Fruit fly (Drosophila melanogaster) whole organism, embryonic: ENCODE measurements around the gene CG3534.

Experiments used
- B-H1 ChIP-seq: fragments of 200-800 bp; sonication (Bioruptor generic); IDR thresholded peaks from 3 replicates; pipeline ENCODE4 v1.3.6; 2022; ENCODE audit warnings: missing biosample characterization, missing genetic modification characterization
- Bteb2 ChIP-seq: fragments of 200-800 bp; sonication (Bioruptor generic); optimal IDR thresholded peaks from 2 replicates; lab custom pipeline; 2016; ENCODE audit warnings: missing biosample characterization, missing genetic modification characterization
- CG10431 ChIP-seq: fragments of 200-800 bp; sonication (Bioruptor generic); optimal IDR thresholded peaks from 3 replicates; lab custom pipeline; 2018; ENCODE audit warnings: missing biosample characterization, mild to moderate bottlenecking, missing genetic modification characterization
- CG12299 ChIP-seq: fragments of 200-800 bp; sonication (Bioruptor generic); optimal IDR thresholded peaks from 2 replicates; lab custom pipeline; 2018; ENCODE audit warnings: missing biosample characterization, mild to moderate bottlenecking, missing genetic modification characterization
- CG13296 ChIP-seq: fragments of 200-800 bp; sonication (Bioruptor generic); optimal IDR thresholded peaks from 3 replicates; lab custom pipeline; 2018; ENCODE audit warnings: missing biosample characterization, mild to moderate bottlenecking, missing genetic modification characterization
- CG13894 ChIP-seq: fragments of 200-800 bp; sonication (Bioruptor generic); optimal IDR thresholded peaks from 3 replicates; lab custom pipeline; 2018; ENCODE audit warnings: missing biosample characterization, mild to moderate bottlenecking, missing genetic modification characterization, moderate library complexity
- CG14667 ChIP-seq: fragments of 200-800 bp; sonication (Bioruptor generic); IDR thresholded peaks from 2 replicates; pipeline ENCODE4 v1.3.6; 2022; ENCODE audit warnings: missing biosample characterization, missing genetic modification characterization
- CG17186 ChIP-seq: fragments of 200-800 bp; sonication (Bioruptor generic); optimal IDR thresholded peaks from 3 replicates; lab custom pipeline; 2017; ENCODE audit warnings: missing biosample characterization, missing genetic modification reagents, missing genetic modification characterization
- CG18599 ChIP-seq: fragments of 200-800 bp; sonication (Bioruptor generic); optimal IDR thresholded peaks from 3 replicates; lab custom pipeline; 2017; ENCODE audit warnings: missing biosample characterization, missing genetic modification characterization, mild to moderate bottlenecking, moderate library complexity, missing genetic modification reagents
- CG2129 ChIP-seq: fragments of 200-800 bp; sonication (Bioruptor generic); IDR thresholded peaks from 2 replicates; pipeline ENCODE4 v1.3.6; 2022; ENCODE audit warnings: missing biosample characterization, missing genetic modification characterization; ENCODE audit not compliant: partially characterized antibody
- CG2712 ChIP-seq: fragments of 200-800 bp; optimal IDR thresholded peaks from 3 replicates; lab custom pipeline; 2019; ENCODE audit warnings: missing biosample characterization, mild to moderate bottlenecking, missing genetic modification characterization, moderate library complexity
- CG32767 ChIP-seq: fragments of 200-800 bp; sonication (Bioruptor generic); IDR thresholded peaks from 2 replicates; pipeline ENCODE4 v1.3.6; 2022; ENCODE audit warnings: missing biosample characterization, missing genetic modification characterization
- CG33213 ChIP-seq: fragments of 200-800 bp; sonication (Bioruptor generic); optimal IDR thresholded peaks from 3 replicates; lab custom pipeline; 2016; ENCODE audit warnings: missing biosample characterization, missing genetic modification characterization
- CG6254 ChIP-seq: fragments of 200-800 bp; sonication (Bioruptor generic); optimal IDR thresholded peaks from 3 replicates; lab custom pipeline; 2017; ENCODE audit warnings: mild to moderate bottlenecking, missing biosample characterization, missing genetic modification reagents, missing genetic modification characterization
- CG6654 ChIP-seq: fragments of 200-800 bp; sonication (Bioruptor generic); optimal IDR thresholded peaks from 2 replicates; lab custom pipeline; 2017; ENCODE audit warnings: missing biosample characterization, mild to moderate bottlenecking, missing genetic modification characterization
- CG8089 ChIP-seq: fragments of 200-800 bp; sonication (Bioruptor generic); optimal IDR thresholded peaks from 3 replicates; lab custom pipeline; 2016; ENCODE audit warnings: missing biosample characterization, missing genetic modification characterization
- CTCF ChIP-seq: fragments of 200-800 bp; sonication (Bioruptor generic); optimal IDR thresholded peaks from 2 replicates; lab custom pipeline; 2017; ENCODE audit warnings: missing biosample characterization, mild to moderate bottlenecking, missing genetic modification characterization, moderate library complexity
- Fer1 ChIP-seq: fragments of 200-800 bp; sonication (Bioruptor generic); optimal IDR thresholded peaks from 2 replicates; lab custom pipeline; 2017; ENCODE audit warnings: missing biosample characterization, mild to moderate bottlenecking, missing genetic modification characterization
- Lhr ChIP-seq: fragments of 200-800 bp; sonication (Bioruptor generic); optimal IDR thresholded peaks from 3 replicates; lab custom pipeline; 2017; ENCODE audit warnings: mild to moderate bottlenecking, missing biosample characterization, missing genetic modification reagents, missing genetic modification characterization
- Lpt ChIP-seq: fragments of >200 bp; optimal IDR thresholded peaks from 2 replicates; lab custom pipeline; 2018; ENCODE audit warnings: missing biosample characterization, missing genetic modification characterization
- Myb ChIP-seq: fragments of 200-800 bp; sonication (Bioruptor generic); optimal IDR thresholded peaks from 2 replicates; lab custom pipeline; 2016; ENCODE audit warnings: missing biosample characterization, missing genetic modification characterization
- NK7.1 ChIP-seq: fragments of 200-800 bp; sonication (Bioruptor generic); optimal IDR thresholded peaks from 3 replicates; lab custom pipeline; 2016; ENCODE audit warnings: missing biosample characterization, missing genetic modification characterization
- Nf-YB ChIP-seq: fragments of 200-800 bp; sonication (Bioruptor generic); optimal IDR thresholded peaks from 3 replicates; lab custom pipeline; 2019; ENCODE audit warnings: missing biosample characterization, mild to moderate bottlenecking, missing genetic modification characterization, moderate library complexity
- Nf-YC ChIP-seq: fragments of 200-800 bp; optimal IDR thresholded peaks from 3 replicates; lab custom pipeline; 2019; ENCODE audit warnings: missing biosample characterization, mild to moderate bottlenecking, missing genetic modification characterization, moderate library complexity
- Oli ChIP-seq: fragments of 200-800 bp; sonication (Bioruptor generic); optimal IDR thresholded peaks from 2 replicates; lab custom pipeline; 2018; ENCODE audit warnings: missing biosample characterization, mild to moderate bottlenecking, missing genetic modification characterization, moderate library complexity
- Opbp ChIP-seq: fragments of 200-800 bp; sonication (Bioruptor generic); IDR thresholded peaks from 3 replicates; pipeline ENCODE4 v1.3.6; 2022; ENCODE audit warnings: missing biosample characterization, missing genetic modification characterization; ENCODE audit not compliant: partially characterized antibody
- Poxn ChIP-seq: fragments of 200-800 bp; sonication (Bioruptor generic); IDR thresholded peaks from 2 replicates; pipeline ENCODE4 v1.3.6; 2022; ENCODE audit warnings: missing biosample characterization, missing genetic modification characterization
- Ravus ChIP-seq: fragments of 200-800 bp; sonication (Bioruptor generic); IDR thresholded peaks from 2 replicates; pipeline ENCODE4 v1.3.6; 2022; ENCODE audit warnings: missing biosample characterization, missing genetic modification characterization
- Ssrp ChIP-seq: fragments of 200-800 bp; sonication (Bioruptor generic); optimal IDR thresholded peaks from 2 replicates; lab custom pipeline; 2018; ENCODE audit warnings: missing biosample characterization, mild to moderate bottlenecking, missing genetic modification characterization, moderate library complexity
- cas ChIP-seq: fragments of 200-800 bp; sonication (Bioruptor generic); IDR thresholded peaks from 2 replicates; pipeline ENCODE4 v1.3.6; 2022; ENCODE audit warnings: missing biosample characterization, missing genetic modification characterization
- chif ChIP-seq, 2 experiments: fragments of 200-800 bp; sonication (Bioruptor generic); optimal IDR thresholded peaks; 3 replicates each; lab custom pipeline; 2016; ENCODE audit warnings: missing biosample characterization in 2 of 2, missing genetic modification characterization in 2 of 2
- chn ChIP-seq: fragments of 200-800 bp; sonication (Bioruptor generic); optimal IDR thresholded peaks from 2 replicates; lab custom pipeline; 2016; ENCODE audit warnings: missing biosample characterization, missing genetic modification characterization
- crp ChIP-seq, 2 experiments: fragments of 200-800 bp; sonication (Bioruptor generic); optimal IDR thresholded peaks; 2 replicates in 1 of 2; 3 replicates in 1 of 2; lab custom pipeline; 2017; ENCODE audit warnings: missing biosample characterization in 2 of 2, missing genetic modification characterization in 2 of 2, mild to moderate bottlenecking in 1 of 2, moderate library complexity in 1 of 2
- dati ChIP-seq: fragments of 200-800 bp; sonication (Bioruptor generic); IDR thresholded peaks from 2 replicates; pipeline ENCODE4 v1.3.6; 2022; ENCODE audit warnings: missing biosample characterization, missing genetic modification characterization
- dmrt11E ChIP-seq: fragments of 200-800 bp; sonication (Bioruptor generic); optimal IDR thresholded peaks from 3 replicates; lab custom pipeline; 2018; ENCODE audit warnings: missing biosample characterization, mild to moderate bottlenecking, missing genetic modification characterization, moderate library complexity
- exex ChIP-seq: fragments of 200-800 bp; sonication (Bioruptor generic); optimal IDR thresholded peaks from 4 replicates; lab custom pipeline; 2018; ENCODE audit warnings: missing biosample characterization, mild to moderate bottlenecking, missing genetic modification characterization, moderate library complexity
- ftz-f1 ChIP-seq: fragments of 200-800 bp; sonication (Bioruptor generic); optimal IDR thresholded peaks from 2 replicates; lab custom pipeline; 2016; ENCODE audit warnings: missing biosample characterization, missing genetic modification characterization
- gsb-n ChIP-seq: fragments of 200-800 bp; sonication (Bioruptor generic); optimal IDR thresholded peaks from 3 replicates; lab custom pipeline; 2018; ENCODE audit warnings: missing biosample characterization, mild to moderate bottlenecking, missing genetic modification characterization
- ind ChIP-seq: fragments of 200-800 bp; sonication (Bioruptor generic); optimal IDR thresholded peaks from 3 replicates; lab custom pipeline; 2016; ENCODE audit warnings: missing biosample characterization, missing genetic modification characterization
- kah ChIP-seq: fragments of 200-800 bp; sonication (Bioruptor generic); optimal IDR thresholded peaks from 2 replicates; lab custom pipeline; 2018; ENCODE audit warnings: missing biosample characterization, mild to moderate bottlenecking, missing genetic modification characterization
- ken ChIP-seq: fragments of 200-800 bp; sonication (Bioruptor generic); IDR thresholded peaks from 3 replicates; pipeline ENCODE4 v1.3.6; 2022; ENCODE audit warnings: missing biosample characterization, missing genetic modification characterization
- odd ChIP-seq: fragments of 200-800 bp; sonication (Bioruptor generic); optimal IDR thresholded peaks from 2 replicates; lab custom pipeline; 2017; ENCODE audit warnings: missing biosample characterization, mild to moderate bottlenecking, missing genetic modification characterization
- onecut ChIP-seq: fragments of 200-800 bp; sonication (Bioruptor generic); IDR thresholded peaks from 2 replicates; pipeline ENCODE4 v1.3.6; 2022; ENCODE audit warnings: missing biosample characterization, missing genetic modification characterization
- ro ChIP-seq: fragments of 200-800 bp; sonication (Bioruptor generic); IDR thresholded peaks from 2 replicates; pipeline ENCODE4 v1.3.6; 2022; ENCODE audit warnings: missing biosample characterization, missing genetic modification characterization
- sc ChIP-seq, 3 experiments: fragments of >200 bp in 2 of 3; fragments of 200-800 bp in 1 of 3; sonication (Bioruptor generic) in 1 of 3; optimal IDR thresholded peaks; 2 replicates in 2 of 3; 3 replicates in 1 of 3; lab custom pipeline; 2017; ENCODE audit warnings: mild to moderate bottlenecking in 1 of 3, missing biosample characterization in 1 of 3, missing genetic modification characterization in 1 of 3, missing genetic modification reagents in 1 of 3
- slbo ChIP-seq: fragments of 200-800 bp; sonication (Bioruptor generic); IDR thresholded peaks from 2 replicates; pipeline ENCODE4 v1.3.6; 2022; ENCODE audit warnings: missing biosample characterization, missing genetic modification characterization
- tap ChIP-seq: fragments of 200-800 bp; optimal IDR thresholded peaks from 3 replicates; lab custom pipeline; 2019; ENCODE audit warnings: missing biosample characterization, mild to moderate bottlenecking, missing genetic modification characterization, moderate library complexity
- trem ChIP-seq: fragments of 200-800 bp; optimal IDR thresholded peaks from 3 replicates; lab custom pipeline; 2019; ENCODE audit warnings: missing biosample characterization, mild to moderate bottlenecking, missing genetic modification characterization, moderate library complexity

The CG3534 gene

DNA sequence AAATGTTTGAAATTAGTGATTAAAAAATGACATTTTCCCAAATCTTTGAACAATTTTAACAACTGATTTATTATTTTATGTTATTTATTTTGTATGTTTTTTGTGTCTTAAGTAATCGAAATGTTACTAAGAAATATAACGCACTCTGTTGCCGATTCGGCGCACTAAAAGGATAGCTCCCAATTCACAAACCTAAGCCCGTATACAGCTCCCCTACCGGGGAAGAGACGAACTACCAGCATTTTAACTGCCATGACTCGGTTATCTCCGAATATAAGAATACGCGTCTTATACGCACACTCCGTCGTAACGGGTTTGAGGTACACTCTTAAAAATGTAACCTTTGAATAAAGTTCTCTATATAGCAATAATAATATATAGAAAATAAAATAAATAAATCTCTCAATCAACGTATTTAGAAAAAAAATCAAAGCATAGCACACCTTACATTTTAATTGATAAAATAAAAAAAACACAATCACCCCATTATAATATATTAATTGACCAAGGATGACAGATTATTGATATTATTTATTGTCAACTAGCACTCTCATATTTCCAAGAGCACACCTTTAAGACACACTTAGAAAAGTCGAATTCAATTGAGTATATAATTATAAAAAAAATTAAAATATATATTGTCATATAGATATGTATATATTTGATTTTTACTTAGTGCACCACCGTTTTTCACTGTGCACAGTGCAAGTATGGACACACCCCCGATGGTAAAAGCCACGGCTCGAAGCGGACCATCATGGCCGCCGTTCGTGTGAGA, 38.3 kb upstream of the CG3534 start (continued):
- TF ChIP-seq Bteb2 (GFP tag; lab: Kevin White, UChicago), result no peak
- TF ChIP-seq cas (GFP tag; lab: Robert Waterston, UW), result no peak
- TF ChIP-seq dati (GFP tag; lab: Robert Waterston, UW), result no peak
- TF ChIP-seq CG2712 (tag; lab: Kevin White, UChicago), result peak; percentile 93
- no peak for TF ChIP-seq NK7.1
- peak; percentile 20; the same call in 1 of the 2 replicates for TF ChIP-seq CG14667 (GFP tag; lab: Robert Waterston, UW)
- peak; percentile 74 for TF ChIP-seq trem (tag; lab: Kevin White, UChicago)
- TF ChIP-seq ind (GFP tag; lab: Kevin White, UChicago), result peak; percentile 64
- TF ChIP-seq gsb-n (tag; lab: Kevin White, UChicago), result peak; percentile 87
- peak; percentile 48 for TF ChIP-seq kah (GFP tag; lab: Kevin White, UChicago)
- peak in 1 of 2 experiments; percentile 38 for TF ChIP-seq chif (GFP tag; optimal IDR thresholded peaks at IDR 0.05; lab: Kevin White, UChicago)
- peak; percentile 40 for TF ChIP-seq CG33213
- no peak for TF ChIP-seq CG17186 (GFP tag; lab: Kevin White, UChicago)
- TF ChIP-seq Oli (tag; lab: Kevin White, UChicago), result peak; percentile 89
- TF ChIP-seq B-H1 (GFP tag; lab: Robert Waterston, UW), result no peak; the same call in 2 of the 3 replicates
- TF ChIP-seq CG6254 (GFP tag; lab: Kevin White, UChicago), result peak; percentile 81
- no peak for TF ChIP-seq sc (optimal IDR thresholded peaks at IDR 0.05; lab: Kevin White, UChicago)
- peak; percentile 81 for TF ChIP-seq sc (GFP tag; optimal IDR thresholded peaks at IDR 0.05; lab: Kevin White, UChicago)
- TF ChIP-seq CG6654 (GFP tag; lab: Kevin White, UChicago), result peak; percentile 66
- TF ChIP-seq CG13296 (GFP tag; lab: Kevin White, UChicago), result peak; percentile 82
- TF ChIP-seq onecut (GFP tag; lab: Robert Waterston, UW), result peak; percentile 23; the same call in 1 of the 2 replicates
- TF ChIP-seq ftz-f1, result no peak
- TF ChIP-seq Nf-YC (tag; lab: Kevin White, UChicago), result peak; percentile 91
- TF ChIP-seq odd, result peak; percentile 89
- TF ChIP-seq CTCF (GFP tag; lab: Kevin White, UChicago), result peak; percentile 98
- TF ChIP-seq Fer1, result no peak
- peak in 1 of 2 experiments; percentile 28 for TF ChIP-seq crp (GFP tag; optimal IDR thresholded peaks at IDR 0.05; lab: Kevin White, UChicago)
- TF ChIP-seq CG12299 (tag; lab: Kevin White, UChicago), result peak; percentile 73
- TF ChIP-seq chn, result peak; percentile 14
- no peak for TF ChIP-seq exex (tag; lab: Kevin White, UChicago)
- TF ChIP-seq CG2129 (GFP tag; lab: Robert Waterston, UW), result no peak
- peak; percentile 84 for TF ChIP-seq CG18599
- TF ChIP-seq CG32767, result peak; percentile 78; the same call in 1 of the 2 replicates
- no peak for TF ChIP-seq Lpt (GFP tag; lab: Kevin White, UChicago)
- peak; percentile 59; the same call in 1 of the 2 replicates for TF ChIP-seq slbo
- TF ChIP-seq ro, result no peak; the same call in 1 of the 2 replicates
- peak; percentile 91 for TF ChIP-seq Nf-YB
- peak; percentile 24 for TF ChIP-seq Lhr
- peak; percentile 88 for TF ChIP-seq Ssrp (tag; lab: Kevin White, UChicago)
- peak; percentile 64 for TF ChIP-seq CG10431 (GFP tag; lab: Kevin White, UChicago)
- no peak for TF ChIP-seq CG13894 (tag; lab: Kevin White, UChicago)
- TF ChIP-seq Opbp (GFP tag; lab: Robert Waterston, UW), result peak; percentile 40; the same call in 1 of the 3 replicates
- peak; percentile 49; the same call in 2 of the 3 replicates for TF ChIP-seq ken (GFP tag; lab: Robert Waterston, UW)
- TF ChIP-seq Ravus (GFP tag; lab: Robert Waterston, UW), result peak; percentile 7; the same call in 1 of the 2 replicates
- TF ChIP-seq Poxn (GFP tag; lab: Robert Waterston, UW), result no peak
- TF ChIP-seq Myb (GFP tag; lab: Kevin White, UChicago), result peak; percentile 36
- TF ChIP-seq CG8089 (GFP tag; lab: Kevin White, UChicago), result peak; percentile 41
- peak; percentile 75 for TF ChIP-seq tap (tag; lab: Kevin White, UChicago)
- TF ChIP-seq dmrt11E (tag; lab: Kevin White, UChicago), result peak; percentile 91
